Worm (Caenorhabditis elegans) whole organism, L3 larva: ENCODE results near the gene rab-33.
A peak's percentile ranks its signal among the peaks of the same experiment; 100 is the strongest.

Source experiments
- ZK546.5 ChIP-seq: sonication (generic microtip); optimal IDR thresholded peaks from 2 replicates; lab custom pipeline; 2017; ENCODE audit warnings: missing biosample characterization, missing genetic modification characterization
- aly-2 ChIP-seq: fragments of 150-350 bp; optimal IDR thresholded peaks from 2 replicates; lab custom pipeline; 2014; ENCODE audit warnings: missing biosample characterization, missing genetic modification characterization
- ama-1 ChIP-seq: fragments of 150-350 bp; optimal IDR thresholded peaks from 2 replicates; lab custom pipeline; 2018
- ceh-16 ChIP-seq: sonication (generic microtip); optimal IDR thresholded peaks from 2 replicates; lab custom pipeline; 2017; ENCODE audit warnings: missing biosample characterization, missing genetic modification characterization
- ceh-82 ChIP-seq: fragments of 150-350 bp; optimal IDR thresholded peaks from 2 replicates; lab custom pipeline; 2014; ENCODE audit warnings: missing biosample characterization, missing genetic modification characterization
- ceh-9 ChIP-seq: sonication (generic microtip); optimal IDR thresholded peaks from 2 replicates; lab custom pipeline; 2018; ENCODE audit warnings: missing biosample characterization, missing genetic modification characterization
- daf-12 ChIP-seq: fragments of 150-350 bp; optimal IDR thresholded peaks from 2 replicates; lab custom pipeline; 2014; ENCODE audit warnings: missing biosample characterization, missing genetic modification reagents, missing genetic modification characterization
- egl-27 ChIP-seq: sonication (generic microtip); optimal IDR thresholded peaks from 4 replicates; lab custom pipeline; 2017; ENCODE audit warnings: missing biosample characterization, missing genetic modification reagents, missing genetic modification characterization
- egl-5 ChIP-seq: fragments of 150-350 bp; optimal IDR thresholded peaks from 2 replicates; lab custom pipeline; 2017; ENCODE audit warnings: missing biosample characterization, missing genetic modification reagents, missing genetic modification characterization, inconsistent platforms
- elt-1 ChIP-seq: fragments of 150-350 bp; optimal IDR thresholded peaks from 2 replicates; lab custom pipeline; 2014; ENCODE audit warnings: missing biosample characterization, missing genetic modification characterization
- elt-2 ChIP-seq: sonication (generic microtip); optimal IDR thresholded peaks from 2 replicates; lab custom pipeline; 2016; ENCODE audit warnings: missing genetic modification reagents, mild to moderate bottlenecking, missing genetic modification characterization, missing compliant biosample characterization
- elt-3 ChIP-seq, 3 experiments: fragments of 150-350 bp in 1 of 3; sonication (generic microtip) in 2 of 3; optimal IDR thresholded peaks; 2 replicates in 2 of 3; 4 replicates in 1 of 3; lab custom pipeline; 2014 to 2017; ENCODE audit warnings: missing biosample characterization in 3 of 3, missing genetic modification characterization in 3 of 3
- fkh-10 ChIP-seq: sonication (generic microtip); optimal IDR thresholded peaks from 2 replicates; lab custom pipeline; 2017; ENCODE audit warnings: missing biosample characterization, missing genetic modification reagents, missing genetic modification characterization
- fkh-2 ChIP-seq: fragments of 150-350 bp; optimal IDR thresholded peaks from 2 replicates; lab custom pipeline; 2014; ENCODE audit warnings: missing biosample characterization, missing genetic modification reagents, missing genetic modification characterization
- fos-1 ChIP-seq: fragments of 150-350 bp; optimal IDR thresholded peaks from 2 replicates; lab custom pipeline; 2014; ENCODE audit warnings: missing biosample characterization, missing genetic modification characterization
- hmg-11 ChIP-seq: sonication (generic microtip); optimal IDR thresholded peaks from 2 replicates; lab custom pipeline; 2016; ENCODE audit warnings: missing genetic modification characterization, missing compliant biosample characterization
- jun-1 ChIP-seq: fragments of 150-350 bp; optimal IDR thresholded peaks from 2 replicates; lab custom pipeline; 2014; ENCODE audit warnings: missing biosample characterization, missing genetic modification reagents, missing genetic modification characterization
- lin-15B ChIP-seq: fragments of 150-350 bp; optimal IDR thresholded peaks from 2 replicates; lab custom pipeline; 2014; ENCODE audit warnings: missing biosample characterization, missing genetic modification characterization
- lin-39 ChIP-seq: fragments of 150-350 bp; optimal IDR thresholded peaks from 2 replicates; lab custom pipeline; 2018; ENCODE audit warnings: missing biosample characterization, missing genetic modification reagents, missing genetic modification characterization
- lsy-12 ChIP-seq: sonication (generic microtip); optimal IDR thresholded peaks from 2 replicates; lab custom pipeline; 2016; ENCODE audit warnings: mild to moderate bottlenecking, missing genetic modification characterization, missing compliant biosample characterization
- mdl-1 ChIP-seq: fragments of 150-350 bp; optimal IDR thresholded peaks from 2 replicates; lab custom pipeline; 2014; ENCODE audit warnings: missing biosample characterization, missing genetic modification characterization
- mml-1 ChIP-seq: fragments of 150-350 bp; sonication (generic microtip); optimal IDR thresholded peaks from 3 replicates; lab custom pipeline; 2014; ENCODE audit warnings: missing biosample characterization, missing genetic modification characterization
- nfya-1 ChIP-seq: sonication (generic microtip); optimal IDR thresholded peaks from 2 replicates; lab custom pipeline; 2017; ENCODE audit warnings: missing genetic modification characterization, mild to moderate bottlenecking, missing compliant biosample characterization, antibody characterized with exemption, moderate library complexity; ENCODE audit not compliant: insufficient read depth
- nhr-11 ChIP-seq: fragments of 150-350 bp; optimal IDR thresholded peaks from 2 replicates; lab custom pipeline; 2014; ENCODE audit warnings: missing biosample characterization, missing genetic modification characterization
- nhr-12 ChIP-seq: fragments of 150-350 bp; optimal IDR thresholded peaks from 2 replicates; lab custom pipeline; 2014; ENCODE audit warnings: missing biosample characterization, missing genetic modification characterization
- nhr-23 ChIP-seq: fragments of 150-350 bp; optimal IDR thresholded peaks from 2 replicates; lab custom pipeline; 2014; ENCODE audit warnings: missing biosample characterization, missing genetic modification reagents, missing genetic modification characterization
- nhr-237 ChIP-seq: fragments of 150-350 bp; optimal IDR thresholded peaks from 2 replicates; lab custom pipeline; 2014; ENCODE audit warnings: missing biosample characterization, missing genetic modification characterization
- nhr-25 ChIP-seq: sonication (generic microtip); optimal IDR thresholded peaks from 2 replicates; lab custom pipeline; 2017; ENCODE audit warnings: missing biosample characterization, missing genetic modification characterization
- nhr-28 ChIP-seq: fragments of 150-350 bp; optimal IDR thresholded peaks from 2 replicates; lab custom pipeline; 2014; ENCODE audit warnings: missing biosample characterization, missing genetic modification characterization
- nhr-43 ChIP-seq: sonication (generic microtip); optimal IDR thresholded peaks from 2 replicates; lab custom pipeline; 2016; ENCODE audit warnings: mild to moderate bottlenecking, missing genetic modification characterization, missing compliant biosample characterization; ENCODE audit not compliant: poor library complexity, severe bottlenecking
- nhr-67 ChIP-seq: fragments of 150-350 bp; optimal IDR thresholded peaks from 2 replicates; lab custom pipeline; 2014; ENCODE audit warnings: missing biosample characterization, missing genetic modification characterization
- nhr-76 ChIP-seq: fragments of 150-350 bp; sonication (generic microtip); optimal IDR thresholded peaks from 5 replicates; lab custom pipeline; 2014; ENCODE audit warnings: missing biosample characterization, missing genetic modification characterization
- nhr-77 ChIP-seq: fragments of 150-350 bp; optimal IDR thresholded peaks from 2 replicates; lab custom pipeline; 2014; ENCODE audit warnings: missing biosample characterization, missing genetic modification characterization
- pha-4 ChIP-seq: fragments of 150-350 bp; optimal IDR thresholded peaks from 2 replicates; lab custom pipeline; 2014; ENCODE audit warnings: missing biosample characterization, missing genetic modification reagents, missing genetic modification characterization
- sea-2 ChIP-seq: fragments of 150-350 bp; sonication (generic microtip); optimal IDR thresholded peaks from 4 replicates; lab custom pipeline; 2014; ENCODE audit warnings: missing biosample characterization, missing genetic modification reagents, missing genetic modification characterization
- skn-1 ChIP-seq: fragments of 150-350 bp; optimal IDR thresholded peaks from 2 replicates; lab custom pipeline; 2014; ENCODE audit warnings: missing biosample characterization, missing genetic modification characterization
- snpc-4 ChIP-seq: fragments of 150-350 bp; optimal IDR thresholded peaks from 2 replicates; lab custom pipeline; 2014; ENCODE audit warnings: missing biosample characterization, missing genetic modification characterization
- tbx-2 ChIP-seq: sonication (generic microtip); optimal IDR thresholded peaks from 2 replicates; lab custom pipeline; 2016; ENCODE audit warnings: mild to moderate bottlenecking, missing genetic modification characterization, missing compliant biosample characterization
- unc-39 ChIP-seq: sonication (generic microtip); optimal IDR thresholded peaks from 4 replicates; lab custom pipeline; 2017; ENCODE audit warnings: missing biosample characterization, missing genetic modification characterization
- unc-62 ChIP-seq: fragments of 150-350 bp; sonication (generic microtip); optimal IDR thresholded peaks from 4 replicates; lab custom pipeline; 2014; ENCODE audit warnings: missing biosample characterization, missing genetic modification reagents, missing genetic modification characterization
- zag-1 ChIP-seq: fragments of 150-350 bp; optimal IDR thresholded peaks from 2 replicates; lab custom pipeline; 2014; ENCODE audit warnings: missing biosample characterization, missing genetic modification characterization
- ztf-11 ChIP-seq: fragments of 150-350 bp; optimal IDR thresholded peaks from 2 replicates; lab custom pipeline; 2014; ENCODE audit warnings: missing biosample characterization, missing genetic modification characterization
- ztf-4 ChIP-seq: fragments of 150-350 bp; optimal IDR thresholded peaks from 2 replicates; lab custom pipeline; 2014; ENCODE audit warnings: missing biosample characterization, missing genetic modification characterization

rab-33 gene

ce11 chrIII:10518884-10519283 lies 15.2 kb upstream of the rab-33 start:
- TF ChIP-seq nhr-76 (no peak), pha-4 (no peak), elt-1 (tag; lab: Kevin White, UChicago) (no peak), aly-2 (tag; lab: Kevin White, UChicago) (no peak), fos-1 (no peak), unc-62 (GFP tag; lab: Kevin White, UChicago) (no peak), elt-3 (tag; optimal IDR thresholded peaks at IDR 0.05; lab: Kevin White, UChicago) (no peak), egl-5 (tag; lab: Kevin White, UChicago) (no peak), sea-2 (GFP tag; lab: Kevin White, UChicago) (no peak), lin-15B (tag; lab: Kevin White, UChicago) (no peak), lin-39 (tag; lab: Kevin White, UChicago) (no peak), nhr-43 (tag; lab: Kevin White, UChicago) (no peak), fkh-2 (tag; lab: Kevin White, UChicago) (no peak), nhr-12 (no peak)
- TF ChIP-seq, all 47 proteins: peak for 0

- TF ChIP-seq lsy-12 (tag; lab: Kevin White, UChicago), result no peak
- no peak for TF ChIP-seq nhr-237
- TF ChIP-seq unc-62 (GFP tag; lab: Kevin White, UChicago), result no peak
- TF ChIP-seq hmg-11 (tag; lab: Kevin White, UChicago), result no peak
- TF ChIP-seq ztf-11 (tag; lab: Kevin White, UChicago), result no peak
- no peak for TF ChIP-seq mml-1 (tag; lab: Kevin White, UChicago)
- no peak for TF ChIP-seq ama-1 (lab: Kevin White, UChicago)
- no peak for TF ChIP-seq elt-1 (tag; lab: Kevin White, UChicago)
- no peak for TF ChIP-seq fkh-2 (tag; lab: Kevin White, UChicago)
- TF ChIP-seq zag-1 (tag; lab: Kevin White, UChicago), result no peak
- TF ChIP-seq aly-2 (tag; lab: Kevin White, UChicago), result no peak
- TF ChIP-seq lin-15B (tag; lab: Kevin White, UChicago), result no peak
These were observed 12.1 kb upstream of the rab-33 start for ce11 chrIII:10515751-10516150.

ce11 chrIII:10512570-10512969 lies 8.9 kb upstream of the rab-33 start:
- TF ChIP-seq daf-12 (tag; lab: Kevin White, UChicago), result no peak
- TF ChIP-seq pha-4, result no peak
- TF ChIP-seq ZK546.5 (tag; lab: Kevin White, UChicago), result no peak
- peak; percentile 90 for TF ChIP-seq fkh-10 (GFP tag; lab: Kevin White, UChicago)
- TF ChIP-seq nhr-237, result no peak
- TF ChIP-seq ztf-4 (tag; lab: Kevin White, UChicago), result no peak
- TF ChIP-seq, all 47 proteins: peak for 1

- TF ChIP-seq nfya-1 (tag; lab: Kevin White, UChicago) (peak; percentile 90), unc-62 (GFP tag; lab: Kevin White, UChicago) (no peak), nhr-11 (no peak), lin-39 (tag; lab: Kevin White, UChicago) (no peak), ceh-82 (tag; lab: Kevin White, UChicago) (no peak), mdl-1 (tag; lab: Kevin White, UChicago) (no peak), egl-27 (tag; lab: Kevin White, UChicago) (no peak), sea-2 (GFP tag; lab: Kevin White, UChicago) (no peak), mml-1 (tag; lab: Kevin White, UChicago) (no peak), ZK546.5 (tag; lab: Kevin White, UChicago) (no peak), ama-1 (lab: Kevin White, UChicago) (no peak), nhr-25 (tag; lab: Kevin White, UChicago) (peak; percentile 35), nhr-77 (tag; lab: Kevin White, UChicago) (no peak), tbx-2 (peak; percentile 54), hmg-11 (tag; lab: Kevin White, UChicago) (peak; percentile 70), unc-39 (tag; lab: Kevin White, UChicago) (no peak), zag-1 (tag; lab: Kevin White, UChicago) (no peak), pha-4 (peak; percentile 93), egl-5 (tag; lab: Kevin White, UChicago) (no peak), lin-15B (tag; lab: Kevin White, UChicago) (peak; percentile 96), jun-1 (tag; lab: Kevin White, UChicago) (peak; percentile 75), snpc-4 (tag; lab: Kevin White, UChicago) (peak; percentile 90), elt-1 (tag; lab: Kevin White, UChicago) (no peak), skn-1 (tag; lab: Kevin White, UChicago) (peak; percentile 67), ceh-9 (tag; lab: Kevin White, UChicago) (no peak), nhr-12 (no peak), nhr-67 (no peak), elt-2 (peak; percentile 43), nhr-237 (no peak), nhr-28 (tag; lab: Kevin White, UChicago) (no peak), elt-3 (tag; optimal IDR thresholded peaks at IDR 0.05; lab: Kevin White, UChicago) (no peak), ztf-11 (tag; lab: Kevin White, UChicago) (no peak), lsy-12 (tag; lab: Kevin White, UChicago) (no peak), nhr-23 (tag; lab: Kevin White, UChicago) (peak; percentile 90), aly-2 (tag; lab: Kevin White, UChicago) (no peak), ceh-16 (tag; lab: Kevin White, UChicago) (no peak), ztf-4 (tag; lab: Kevin White, UChicago) (no peak), fos-1 (no peak)
These were observed 3.1 kb upstream of the rab-33 start, which contains the start of the genes sip-1 and sly-1 for ce11 chrIII:10506699-10507248. Gene sip-1 (minus strand): TSS chrIII:10506801. Gene sly-1 (plus strand): TSS chrIII:10507058.
